Worm (Caenorhabditis elegans): ENCODE measurements around the gene Y71H2B.8.
"Not testable (repeated sequence)": the region's sequence is repeated elsewhere in the genome, so short reads cannot be mapped to it uniquely, and the experiment has no call there.

The Y71H2B.8 gene

DNA sequence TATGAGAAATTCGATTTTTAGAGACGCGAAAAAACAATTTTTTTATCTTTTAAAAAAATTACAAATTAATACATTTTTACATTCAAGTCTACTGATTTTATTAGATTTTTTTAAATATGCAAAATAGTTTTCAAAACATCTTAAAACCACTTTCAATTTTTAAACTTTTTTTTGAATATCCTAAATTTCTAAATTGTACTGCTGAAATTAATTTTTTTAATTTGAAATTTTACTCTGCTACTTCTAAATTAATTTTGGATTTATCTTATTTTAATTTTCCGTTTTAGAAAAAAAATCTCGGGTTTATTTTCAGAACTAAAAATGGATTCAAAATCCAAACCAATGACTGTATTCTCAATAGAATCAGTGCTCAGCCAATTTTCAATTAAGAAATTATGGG, at the start of gene Y71H2B.8:
Gene Y71H2B.8 (plus strand): TSS at position 301 of the 400 bp plus-strand sequence.
- no peak for TF ChIP-seq dao-5 (tag; optimal IDR thresholded peaks at IDR 0.05)
- TF ChIP-seq him-1 (tag; optimal IDR thresholded peaks at IDR 0.05), result no peak
- TF ChIP-seq W03F9.2 (tag; optimal IDR thresholded peaks at IDR 0.05), result no peak

DNA sequence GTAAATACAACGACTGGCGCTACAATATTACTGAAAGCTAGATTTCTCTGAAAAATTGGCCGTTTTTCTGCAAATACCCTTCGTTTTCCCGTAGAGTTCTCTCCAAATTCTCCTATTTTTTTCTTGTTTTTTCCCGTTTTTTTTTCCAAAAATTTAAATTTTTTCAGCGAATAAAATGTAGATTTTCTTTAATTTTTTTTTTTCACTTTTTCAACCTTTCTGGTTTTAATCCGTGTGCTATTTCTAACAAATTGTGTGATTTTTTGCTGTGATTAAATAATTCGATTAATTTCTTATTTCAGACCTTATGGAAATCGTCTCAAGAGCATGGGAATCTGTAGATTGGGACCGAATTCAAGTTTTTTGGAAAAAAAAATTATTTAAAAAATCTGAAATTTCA, 48.8 kb upstream of the Y71H2B.8 start, which contains the start of gene cone-1:
Gene cone-1 (plus strand): TSS at position 301 of the 400 bp plus-strand sequence.
- no peak for TF ChIP-seq W03F9.2 (tag; optimal IDR thresholded peaks at IDR 0.05)
- TF ChIP-seq dao-5 (tag; optimal IDR thresholded peaks at IDR 0.05), result no peak
- TF ChIP-seq him-1 (tag; optimal IDR thresholded peaks at IDR 0.05), result no peak

DNA sequence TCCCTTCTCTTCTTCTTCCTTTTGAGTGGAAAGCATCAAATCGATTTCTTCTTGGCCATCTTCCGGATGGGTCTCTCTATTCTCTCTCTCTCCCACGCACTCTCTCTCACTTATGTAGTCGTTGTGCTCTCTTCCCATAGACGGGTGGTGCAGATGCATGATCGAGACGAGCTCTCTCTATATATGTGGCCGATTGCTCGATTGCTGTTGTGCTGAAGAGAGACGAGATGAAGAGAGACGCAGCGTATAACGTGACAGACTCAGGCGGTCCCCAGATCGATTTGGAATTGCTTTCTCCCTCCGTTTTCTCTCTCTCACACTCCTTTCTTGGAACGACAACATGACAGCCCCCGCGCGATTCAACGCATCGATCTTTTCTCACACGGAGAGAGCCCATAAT, 46.4 kb upstream of the Y71H2B.8 start:
- TF ChIP-seq dao-5 (tag; optimal IDR thresholded peaks at IDR 0.05), result no peak
- peak; percentile 88 for TF ChIP-seq him-1 (tag; optimal IDR thresholded peaks at IDR 0.05)

DNA sequence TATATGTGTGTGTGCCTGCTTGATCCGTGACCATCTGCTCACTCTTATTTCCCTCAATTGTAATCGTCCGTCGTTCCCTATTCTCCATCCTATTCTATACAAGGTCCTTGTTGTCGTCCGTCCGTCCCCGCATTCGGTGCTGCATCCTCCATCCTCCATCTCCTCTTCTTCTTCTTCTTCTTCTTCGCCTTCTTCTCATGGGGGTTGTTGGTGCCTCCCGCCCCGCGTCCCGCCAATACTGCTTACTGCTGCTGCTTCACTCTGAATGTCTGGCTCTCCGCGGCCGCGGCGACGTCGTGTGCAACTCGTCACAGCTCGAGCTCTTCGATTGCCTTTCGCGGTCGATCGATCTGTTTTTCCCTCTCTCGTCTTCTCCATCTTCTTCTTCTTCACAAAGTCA, 44.0 kb upstream of the Y71H2B.8 start:
- TF ChIP-seq him-1 (tag; optimal IDR thresholded peaks at IDR 0.05) (peak; percentile 49), dao-5 (tag; optimal IDR thresholded peaks at IDR 0.05) (no peak), W03F9.2 (tag; optimal IDR thresholded peaks at IDR 0.05) (no peak)

DNA sequence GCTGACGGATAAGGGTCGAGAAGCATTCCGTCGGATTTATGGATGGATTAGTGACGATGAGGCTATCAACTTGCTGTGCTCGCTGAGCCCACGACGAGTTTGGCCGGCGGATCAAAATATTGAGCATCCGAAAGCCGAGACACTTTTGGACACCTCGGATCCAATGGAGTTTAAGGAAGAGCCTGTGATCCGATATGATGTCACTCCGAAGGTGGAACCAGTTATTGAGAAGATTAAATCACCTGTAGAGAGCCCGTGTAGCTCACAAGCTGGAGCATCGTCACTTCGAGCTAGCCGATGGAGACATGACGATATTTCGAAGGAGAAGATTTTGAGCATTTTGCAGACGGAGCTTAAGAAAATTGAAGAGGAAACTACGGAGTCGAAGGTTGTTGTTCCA, 38.6 kb upstream of the Y71H2B.8 start:
- TF ChIP-seq dao-5 (tag; optimal IDR thresholded peaks at IDR 0.05) (no peak), him-1 (tag; optimal IDR thresholded peaks at IDR 0.05) (no peak), W03F9.2 (tag; optimal IDR thresholded peaks at IDR 0.05) (no peak)

DNA sequence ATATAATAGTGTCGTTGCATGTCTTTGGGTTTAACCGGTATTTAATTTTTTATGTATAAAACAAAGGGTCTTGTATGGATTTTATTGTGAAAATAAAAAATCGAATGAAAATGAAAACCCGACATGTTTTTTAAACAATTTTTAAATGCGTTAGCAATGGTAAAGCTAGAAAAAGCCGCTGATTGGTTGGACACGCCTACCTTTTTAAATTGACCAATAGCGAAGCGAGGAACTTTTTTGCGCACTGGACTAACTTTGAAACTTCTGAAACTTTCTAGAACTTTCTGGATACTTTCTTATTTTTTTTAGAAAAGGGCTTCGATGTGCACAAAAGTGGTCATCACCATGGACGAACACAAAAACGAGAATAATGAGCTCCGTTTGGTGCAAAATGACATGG, 32.8 kb upstream of the Y71H2B.8 start:
- TF ChIP-seq dao-5 (tag; optimal IDR thresholded peaks at IDR 0.05) (no peak), him-1 (tag; optimal IDR thresholded peaks at IDR 0.05) (no peak), W03F9.2 (tag; optimal IDR thresholded peaks at IDR 0.05) (no peak)

DNA sequence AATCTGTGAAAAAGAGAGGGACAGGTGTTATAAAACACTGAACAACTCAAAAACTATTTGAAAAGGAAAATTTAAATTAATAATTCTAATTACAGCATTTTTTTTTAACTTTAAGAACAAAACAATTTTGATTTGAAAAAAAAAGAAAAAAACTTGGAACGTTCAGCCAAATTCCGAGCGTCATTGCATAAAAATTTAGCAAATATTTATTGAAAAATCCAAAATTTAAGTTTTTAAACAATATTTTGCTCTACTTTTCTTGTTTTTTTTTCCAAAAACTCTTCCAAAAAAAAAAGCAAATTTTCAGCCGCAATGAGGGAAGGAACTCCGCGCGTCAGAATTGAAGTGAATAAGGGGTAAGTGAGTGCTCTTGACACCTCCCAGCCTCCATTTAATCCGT, 29.5 kb upstream of the Y71H2B.8 start, which contains the start of gene feh-1:
Gene feh-1 (plus strand): TSS at position 301 of the 400 bp plus-strand sequence.
- TF ChIP-seq dao-5 (tag; optimal IDR thresholded peaks at IDR 0.05), result no peak
- TF ChIP-seq him-1 (tag; optimal IDR thresholded peaks at IDR 0.05), result no peak
- no peak for TF ChIP-seq W03F9.2 (tag; optimal IDR thresholded peaks at IDR 0.05)

DNA sequence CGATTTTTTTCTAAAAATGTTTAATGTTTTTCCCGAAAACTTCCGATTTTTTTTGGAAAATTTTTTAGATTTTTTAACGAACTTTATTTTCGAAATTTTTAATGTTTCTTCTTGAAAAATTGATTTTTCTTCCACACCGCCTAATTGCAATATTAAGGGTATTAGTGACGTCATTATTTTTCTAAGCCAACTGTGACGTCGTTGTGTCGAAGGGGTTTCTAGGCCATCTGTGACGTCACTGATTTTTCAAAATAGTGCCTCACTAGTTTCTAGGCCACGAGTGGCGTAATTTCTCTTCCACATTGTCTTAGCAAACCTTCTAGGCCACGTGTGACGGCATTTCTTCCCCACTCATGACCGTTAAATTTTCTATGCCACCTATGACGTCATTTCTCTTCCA, 27.1 kb upstream of the Y71H2B.8 start:
- TF ChIP-seq dao-5 (tag; optimal IDR thresholded peaks at IDR 0.05) (no peak), W03F9.2 (tag; optimal IDR thresholded peaks at IDR 0.05) (no peak), him-1 (tag; optimal IDR thresholded peaks at IDR 0.05) (no peak)

DNA sequence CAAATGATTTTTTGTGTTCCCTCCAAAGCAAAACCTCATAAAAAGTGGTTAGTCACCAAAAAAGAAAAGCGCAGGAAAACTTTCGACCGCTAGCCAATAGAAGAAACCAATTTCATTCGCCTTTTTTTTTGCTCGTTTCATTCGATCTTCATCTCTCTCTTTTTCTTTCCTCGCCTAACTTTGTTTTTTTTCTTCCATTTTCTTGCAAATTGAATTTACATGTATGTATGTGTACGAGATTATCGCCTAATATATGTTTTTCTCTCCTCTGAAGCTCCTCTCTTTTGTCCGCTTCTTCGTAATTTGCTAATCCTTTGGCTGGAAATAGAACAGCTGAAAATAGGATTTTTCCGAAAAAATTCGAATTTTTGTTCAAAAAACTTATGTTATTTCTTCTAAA, 26.7 kb upstream of the Y71H2B.8 start:
- TF ChIP-seq him-1 (tag; optimal IDR thresholded peaks at IDR 0.05), result no peak
- no peak for TF ChIP-seq dao-5 (tag; optimal IDR thresholded peaks at IDR 0.05)
- no peak for TF ChIP-seq W03F9.2 (tag; optimal IDR thresholded peaks at IDR 0.05)

DNA sequence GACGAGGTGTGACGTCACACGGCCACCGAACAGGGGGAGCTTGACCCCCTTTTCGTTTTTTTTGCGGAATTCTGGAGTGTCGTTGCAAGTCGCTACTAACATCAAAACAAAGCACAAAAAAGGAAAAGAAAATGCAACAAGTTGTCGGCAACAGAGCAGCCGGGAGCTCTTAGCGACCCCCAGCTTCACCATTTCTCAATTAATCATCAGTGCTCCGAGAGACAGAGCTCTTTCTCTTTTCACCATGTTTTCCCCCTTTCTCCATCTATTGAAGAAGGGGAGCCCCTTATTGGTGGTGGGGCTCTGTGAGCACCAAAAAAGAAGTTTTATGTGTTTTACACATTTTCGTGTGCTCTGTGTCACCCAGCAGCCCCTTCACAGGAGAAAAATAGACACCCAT, 25.5 kb upstream of the Y71H2B.8 start:
- TF ChIP-seq W03F9.2 (tag; optimal IDR thresholded peaks at IDR 0.05), result no peak
- no peak for TF ChIP-seq him-1 (tag; optimal IDR thresholded peaks at IDR 0.05)
- TF ChIP-seq dao-5 (tag; optimal IDR thresholded peaks at IDR 0.05), result no peak

DNA sequence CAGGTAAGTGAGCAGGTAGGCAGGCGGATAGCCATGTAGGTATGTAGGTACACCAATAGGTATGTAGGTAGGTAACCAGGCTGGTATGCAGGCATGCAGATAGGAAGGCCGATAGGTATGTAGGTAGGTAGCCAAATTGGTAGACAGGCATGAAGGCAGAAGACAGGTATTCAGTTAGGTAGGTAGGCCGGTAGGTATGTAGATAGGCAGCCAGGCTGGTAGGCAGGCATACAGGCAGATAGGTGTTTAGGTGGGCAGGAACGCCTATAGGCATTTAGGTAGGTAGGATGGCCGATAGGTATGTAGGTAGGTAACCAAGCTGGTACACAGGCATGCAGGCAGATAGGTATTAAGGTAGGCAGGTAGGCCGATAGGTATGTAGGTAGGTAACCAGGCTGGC, 18.3 kb upstream of the Y71H2B.8 start:
- TF ChIP-seq dao-5 (tag; optimal IDR thresholded peaks at IDR 0.05) (no peak), W03F9.2 (tag; optimal IDR thresholded peaks at IDR 0.05) (no peak), him-1 (tag; optimal IDR thresholded peaks at IDR 0.05) (no peak)

DNA sequence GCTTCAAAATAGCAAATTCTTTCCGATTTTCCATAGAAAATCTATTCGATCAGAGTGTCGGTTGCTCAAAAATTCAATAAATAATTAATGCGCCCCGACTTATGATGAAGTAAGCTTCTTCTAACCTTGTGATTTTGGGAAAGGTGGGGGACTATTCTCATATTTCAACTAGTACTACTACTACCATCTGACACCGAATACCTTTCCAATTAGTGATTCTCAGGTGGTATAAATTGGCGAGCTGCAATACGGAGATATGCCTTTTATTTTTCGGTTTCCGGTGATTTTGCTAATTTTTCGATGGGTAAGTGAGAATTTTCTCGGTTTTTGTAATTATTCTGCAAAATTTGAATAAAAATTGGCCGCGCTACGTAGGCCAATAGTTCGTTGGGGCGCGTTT, 17.7 kb upstream of the Y71H2B.8 start, which contains the start of gene nhr-239:
Gene nhr-239 (plus strand): TSS at position 301 of the 400 bp plus-strand sequence.
- TF ChIP-seq W03F9.2 (tag; optimal IDR thresholded peaks at IDR 0.05) (no peak), him-1 (tag; optimal IDR thresholded peaks at IDR 0.05) (no peak), dao-5 (tag; optimal IDR thresholded peaks at IDR 0.05) (no peak)

DNA sequence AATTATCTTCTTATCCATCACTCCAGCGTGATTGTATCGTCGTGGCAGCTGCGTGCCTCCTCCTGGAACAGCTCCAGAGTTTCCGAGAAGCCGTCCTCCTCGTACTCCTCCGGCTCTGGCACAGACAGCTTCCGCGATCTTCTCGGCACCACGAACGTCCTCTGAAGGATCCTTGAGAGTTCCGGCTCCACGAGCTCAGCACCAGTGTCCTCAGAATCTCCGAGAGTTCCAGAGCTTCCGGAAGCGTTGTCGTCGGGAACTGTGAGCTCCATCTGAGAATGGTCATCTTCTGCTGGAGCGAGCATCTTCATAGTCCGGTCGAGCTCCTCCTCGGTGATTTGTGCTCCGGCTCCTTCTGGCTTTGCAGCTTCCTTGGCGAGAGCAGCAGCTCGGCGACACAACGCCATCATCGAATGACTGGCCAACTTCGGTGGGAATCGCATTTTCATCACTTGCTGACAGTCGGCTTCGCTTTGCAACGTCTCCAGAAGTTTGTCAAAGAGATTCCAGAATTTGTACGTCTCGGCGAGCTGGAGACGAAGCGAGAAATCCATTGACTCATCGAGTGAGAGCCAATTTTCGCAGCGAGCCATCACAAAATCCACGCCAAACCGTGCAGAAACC, 15.9 kb upstream of the Y71H2B.8 start:
- TF ChIP-seq him-1 (tag; optimal IDR thresholded peaks at IDR 0.05) (no peak), W03F9.2 (tag; optimal IDR thresholded peaks at IDR 0.05) (no peak), dao-5 (tag; optimal IDR thresholded peaks at IDR 0.05) (no peak)

DNA sequence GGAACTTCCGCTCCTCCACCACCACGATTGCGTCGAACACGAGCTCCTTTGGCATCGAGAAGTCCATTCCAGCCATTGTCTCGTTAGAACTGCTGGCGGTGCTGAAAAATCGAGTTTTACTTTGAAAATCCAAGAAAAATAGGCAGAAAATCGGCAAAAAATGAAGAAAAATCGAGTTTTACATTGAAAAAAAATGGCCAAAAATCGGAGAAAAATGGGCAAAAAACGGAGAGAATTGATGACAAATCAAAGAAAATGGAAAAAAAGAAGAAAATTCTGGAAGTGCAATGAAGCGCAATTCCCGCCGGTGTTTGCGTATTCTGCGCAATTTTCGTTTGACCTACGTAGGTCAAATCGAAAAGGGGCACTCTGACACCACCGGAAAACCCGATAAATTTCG, 15.2 kb upstream of the Y71H2B.8 start, which contains the start of gene Y54F10AM.11:
Gene Y54F10AM.11 (minus strand): TSS at position 101 of the 400 bp plus-strand sequence.
- not testable (repeated sequence) for TF ChIP-seq him-1, W03F9.2, dao-5 (tag; optimal IDR thresholded peaks at IDR 0.05)

DNA sequence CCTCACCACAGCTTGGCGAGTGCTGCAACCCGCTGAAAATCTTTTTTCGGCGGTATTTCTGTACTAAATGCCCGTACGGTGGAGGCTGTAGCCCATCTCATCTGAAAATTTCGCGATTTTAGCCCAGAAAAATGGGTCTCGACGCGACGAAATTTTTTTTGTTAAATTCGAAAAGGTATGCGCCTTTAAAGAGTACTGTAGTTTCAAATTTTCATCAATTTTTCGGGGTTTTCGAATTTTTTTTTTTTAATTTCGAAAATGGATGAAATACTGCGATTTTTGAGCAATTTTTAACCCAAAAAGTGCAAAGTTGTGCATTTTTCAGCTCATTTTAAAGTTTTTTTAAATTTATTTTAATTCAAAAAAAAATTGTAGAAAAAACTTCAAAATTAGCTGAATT, 7.6 kb upstream of the Y71H2B.8 start, which contains the start of gene Y54F10AR.2:
Gene Y54F10AR.2 (minus strand): TSS at position 101 of the 400 bp plus-strand sequence.
- no peak for TF ChIP-seq dao-5 (tag; optimal IDR thresholded peaks at IDR 0.05)
- no peak for TF ChIP-seq him-1 (tag; optimal IDR thresholded peaks at IDR 0.05)
- no peak for TF ChIP-seq W03F9.2 (tag; optimal IDR thresholded peaks at IDR 0.05)

Data from whole organism, L4/young adult.